Worm (Caenorhabditis elegans): ENCODE measurements around the gene set-19.

ce11 chrX:5639562-5639961 lies 40.5 kb downstream of the set-19 start:
- TF ChIP-seq flt-1 (GFP tag; IDR thresholded peaks at IDR 0.05) = no peak
- TF ChIP-seq klf-2 (GFP tag; conservative IDR thresholded peaks at IDR 0.05) = no peak
- TF ChIP-seq ztf-29 (GFP tag; IDR thresholded peaks at IDR 0.05) = no peak
- no peak for TF ChIP-seq ztf-23 (GFP tag; IDR thresholded peaks at IDR 0.05)
- no peak for TF ChIP-seq ref-1 (GFP tag; conservative IDR thresholded peaks at IDR 0.05)
- no peak for TF ChIP-seq cog-1 (tag; optimal IDR thresholded peaks at IDR 0.05)
- no peak for TF ChIP-seq T22C8.4 (GFP tag; IDR thresholded peaks at IDR 0.05)
- no peak for TF ChIP-seq med-1 (GFP tag; optimal IDR thresholded peaks at IDR 0.05; ENCODE audit: insufficient read depth)

Data from whole organism, midembryonic.